Fruit fly (Drosophila melanogaster): ENCODE data around the gene CG11658.

CG11658 gene

DNA sequence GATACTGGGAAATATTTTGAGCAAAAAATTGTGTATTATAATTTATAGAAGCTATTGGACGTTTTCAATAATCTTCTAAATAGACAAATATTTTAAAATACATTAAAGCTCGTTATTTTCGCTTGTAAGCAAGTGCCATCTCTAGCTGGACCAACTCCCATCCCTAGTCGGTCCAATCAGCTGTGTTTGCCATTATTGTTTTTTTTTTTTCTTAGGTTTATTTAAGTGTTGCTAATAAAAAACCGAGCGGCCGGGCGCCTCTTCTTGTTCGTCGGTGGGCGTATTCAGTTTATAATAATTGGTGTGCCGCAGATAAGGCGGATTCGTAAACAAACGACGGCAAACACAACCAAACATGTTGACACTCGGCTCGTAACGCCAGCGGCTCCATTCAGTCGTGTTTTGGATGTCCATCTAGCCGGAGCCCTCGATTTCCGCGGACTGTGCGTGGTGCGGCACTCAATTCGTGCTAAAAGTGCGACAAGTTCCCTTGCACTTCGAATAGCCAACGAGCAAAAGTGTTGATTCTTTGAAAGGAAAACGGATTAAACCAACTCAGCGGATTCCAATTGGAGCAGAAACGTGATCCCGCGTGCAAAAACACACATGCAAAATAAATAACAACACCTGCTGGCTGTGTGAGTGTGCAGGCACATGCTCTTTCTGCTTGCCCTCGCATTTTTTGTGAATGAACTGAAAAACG is 24.4 kb downstream of the CG11658 start, which contains the start of gene Sugb (continued):
- TF ChIP-seq CG31224 (GFP tag; IDR thresholded peaks at IDR 0.05) = no peak
- peak; percentile 96 for TF ChIP-seq sqz (GFP tag; optimal IDR thresholded peaks at IDR 0.05)
- TF ChIP-seq CG8765 (GFP tag; IDR thresholded peaks at IDR 0.05) = no peak
- TF ChIP-seq Neu2 (GFP tag; optimal IDR thresholded peaks at IDR 0.05; ENCODE audit: borderline replicate concordance) = no peak
- TF ChIP-seq CG9797 (GFP tag; optimal IDR thresholded peaks at IDR 0.05) = no peak
- peak; percentile 1 for TF ChIP-seq ind (GFP tag; optimal IDR thresholded peaks at IDR 0.05)
- peak; percentile 56; the same call in 2 of the 3 replicates for TF ChIP-seq CG14860 (GFP tag; IDR thresholded peaks at IDR 0.05; ENCODE audit: partially characterized antibody)
- no peak for TF ChIP-seq CG15479 (GFP tag; optimal IDR thresholded peaks at IDR 0.05)
- TF ChIP-seq jing (GFP tag; optimal IDR thresholded peaks at IDR 0.05) = no peak
- peak; percentile 83 for TF ChIP-seq row (GFP tag; IDR thresholded peaks at IDR 0.05)
- TF ChIP-seq CG2199 (GFP tag; IDR thresholded peaks at IDR 0.05) = no peak
- peak; percentile 97 for TF ChIP-seq Deaf1 (tag; optimal IDR thresholded peaks at IDR 0.05)
- TF ChIP-seq Chrac-16 (GFP tag; optimal IDR thresholded peaks at IDR 0.05) = peak; percentile 41
- peak; percentile 8 for TF ChIP-seq CG12769 (tag; optimal IDR thresholded peaks at IDR 0.05)
- no peak for TF ChIP-seq slp2 (GFP tag; optimal IDR thresholded peaks at IDR 0.05)
- no peak for TF ChIP-seq so (GFP tag; IDR thresholded peaks at IDR 0.05)
- TF ChIP-seq odd (GFP tag; optimal IDR thresholded peaks at IDR 0.05) = peak; percentile 59
- TF ChIP-seq Sox102F (GFP tag; optimal IDR thresholded peaks at IDR 0.05) = peak; percentile 42
- TF ChIP-seq CkIIα-i1 (GFP tag; IDR thresholded peaks at IDR 0.05) = no peak
- no peak for TF ChIP-seq cato (GFP tag; optimal IDR thresholded peaks at IDR 0.05; ENCODE audit: borderline replicate concordance)
- TF ChIP-seq CG9932 (GFP tag; IDR thresholded peaks at IDR 0.05) = no peak
- TF ChIP-seq shn (GFP tag; optimal IDR thresholded peaks at IDR 0.05) = no peak
- TF ChIP-seq CG1603 (tag; optimal IDR thresholded peaks at IDR 0.05) = no peak
- TF ChIP-seq CG2889 (GFP tag; IDR thresholded peaks at IDR 0.05) = no peak
- peak; percentile 16 for TF ChIP-seq CG12942 (GFP tag; optimal IDR thresholded peaks at IDR 0.05)
- peak; percentile 26 for TF ChIP-seq salm (tag; optimal IDR thresholded peaks at IDR 0.05)
- peak; percentile 46 for TF ChIP-seq Side (GFP tag; optimal IDR thresholded peaks at IDR 0.05)
- TF ChIP-seq ken (GFP tag; IDR thresholded peaks at IDR 0.05) = 0 out of 3 replicates have a peak, but pooled peaks have one; percentile 20
- TF ChIP-seq gsb-n (tag; optimal IDR thresholded peaks at IDR 0.05) = no peak
- peak; percentile 38 for TF ChIP-seq CG2116 (GFP tag; optimal IDR thresholded peaks at IDR 0.05)
- TF ChIP-seq Dad (GFP tag; optimal IDR thresholded peaks at IDR 0.05) = peak; percentile 28
- TF ChIP-seq CG1602 (GFP tag; optimal IDR thresholded peaks at IDR 0.05) = peak; percentile 33
- no peak for TF ChIP-seq CG11696 (GFP tag; IDR thresholded peaks at IDR 0.05)
- TF ChIP-seq Xbp1 (GFP tag; optimal IDR thresholded peaks at IDR 0.05) = peak; percentile 68
- TF ChIP-seq CG30431 (GFP tag; optimal IDR thresholded peaks at IDR 0.05) = no peak
- TF ChIP-seq Bteb2 (GFP tag; optimal IDR thresholded peaks at IDR 0.05) = peak; percentile 74
- TF ChIP-seq sima (GFP tag; optimal IDR thresholded peaks at IDR 0.05) = no peak
- no peak for TF ChIP-seq psq (GFP tag; optimal IDR thresholded peaks at IDR 0.05)
- peak; percentile 14 for TF ChIP-seq CG8290 (GFP tag; optimal IDR thresholded peaks at IDR 0.05)
- peak in 1 of 2 experiments; percentile 37 for TF ChIP-seq CG8290 (tag; optimal IDR thresholded peaks at IDR 0.05)
- peak; percentile 49 for TF ChIP-seq onecut (GFP tag; IDR thresholded peaks at IDR 0.05)
- 0 out of 4 replicates have a peak, but pooled peaks have one; percentile 62 for TF ChIP-seq chinmo (GFP tag; IDR thresholded peaks at IDR 0.05; ENCODE audit: partially characterized antibody)
- no peak for TF ChIP-seq NC2β (GFP tag; optimal IDR thresholded peaks at IDR 0.05)
- peak; percentile 69 for TF ChIP-seq CHES-1-like (GFP tag; optimal IDR thresholded peaks at IDR 0.05)
- peak; percentile 63 for TF ChIP-seq grau (tag; optimal IDR thresholded peaks at IDR 0.05)
- TF ChIP-seq CG4282 (GFP tag; optimal IDR thresholded peaks at IDR 0.05) = no peak
- no peak for TF ChIP-seq kah (GFP tag; optimal IDR thresholded peaks at IDR 0.05)
- TF ChIP-seq CG2875 (GFP tag; optimal IDR thresholded peaks at IDR 0.05) = no peak
- TF ChIP-seq dysf (GFP tag; IDR thresholded peaks at IDR 0.05) = peak; percentile 66; the same call in 1 of the 3 replicates
- peak; percentile 66 for TF ChIP-seq YL-1 (GFP tag; optimal IDR thresholded peaks at IDR 0.05)
- no peak for TF ChIP-seq CG10959 (GFP tag; IDR thresholded peaks at IDR 0.05)

Data from whole organism, embryonic.